Worm (Caenorhabditis elegans): ENCODE results near the gene srt-24.

The srt-24 gene

ce11 chrIV:719351-719750 is 11.5 kb downstream of the srt-24 start, which contains the start of gene Y55F3C.10:
Gene Y55F3C.10, minus strand, starts transcription at chrIV:719451.
- TF ChIP-seq klf-2 (GFP tag; conservative IDR thresholded peaks at IDR 0.05) (no peak), ztf-29 (GFP tag; IDR thresholded peaks at IDR 0.05) (no peak), tab-1 (GFP tag; IDR thresholded peaks at IDR 0.05) (no peak), ref-1 (GFP tag; conservative IDR thresholded peaks at IDR 0.05) (no peak), ztf-23 (GFP tag; IDR thresholded peaks at IDR 0.05) (no peak), cog-1 (tag; optimal IDR thresholded peaks at IDR 0.05) (no peak), med-1 (GFP tag; optimal IDR thresholded peaks at IDR 0.05; ENCODE audit: insufficient read depth) (no peak)

- TF ChIP-seq flt-1 (GFP tag; IDR thresholded peaks at IDR 0.05) (no peak), cog-1 (tag; optimal IDR thresholded peaks at IDR 0.05) (no peak), med-1 (GFP tag; optimal IDR thresholded peaks at IDR 0.05; ENCODE audit: insufficient read depth) (no peak), klf-2 (GFP tag; conservative IDR thresholded peaks at IDR 0.05) (no peak), ref-1 (GFP tag; conservative IDR thresholded peaks at IDR 0.05) (no peak), ztf-29 (GFP tag; IDR thresholded peaks at IDR 0.05) (no peak), T22C8.4 (GFP tag; IDR thresholded peaks at IDR 0.05) (no peak), ztf-23 (GFP tag; IDR thresholded peaks at IDR 0.05) (no peak), tab-1 (GFP tag; IDR thresholded peaks at IDR 0.05) (no peak)
Observed at ce11 chrIV:716323-716722, 14.5 kb downstream of the srt-24 start, which contains the start of gene clec-164. Gene clec-164, plus strand, starts transcription at chrIV:716623.

- no peak for TF ChIP-seq flt-1 (GFP tag; IDR thresholded peaks at IDR 0.05)
- no peak for TF ChIP-seq ztf-23 (GFP tag; IDR thresholded peaks at IDR 0.05)
Observed at ce11 chrIV:715433-715832, 15.4 kb downstream of the srt-24 start.

ce11 chrIV:707635-708034 is 23.2 kb downstream of the srt-24 start, which contains the start of gene cutl-26:
Gene cutl-26, minus strand, starts transcription at chrIV:707735.
- no peak for TF ChIP-seq ref-1 (GFP tag; conservative IDR thresholded peaks at IDR 0.05)
- TF ChIP-seq klf-2 (GFP tag; conservative IDR thresholded peaks at IDR 0.05) = no peak
- no peak for TF ChIP-seq ztf-23 (GFP tag; IDR thresholded peaks at IDR 0.05)
- no peak for TF ChIP-seq med-1 (GFP tag; optimal IDR thresholded peaks at IDR 0.05; ENCODE audit: insufficient read depth)
- TF ChIP-seq ztf-29 (GFP tag; IDR thresholded peaks at IDR 0.05) = no peak
- TF ChIP-seq flt-1 (GFP tag; IDR thresholded peaks at IDR 0.05) = no peak
- no peak for TF ChIP-seq cog-1 (tag; optimal IDR thresholded peaks at IDR 0.05)
- no peak for TF ChIP-seq tab-1 (GFP tag; IDR thresholded peaks at IDR 0.05)
- TF ChIP-seq T22C8.4 (GFP tag; IDR thresholded peaks at IDR 0.05) = no peak

- no peak for TF ChIP-seq med-1 (GFP tag; optimal IDR thresholded peaks at IDR 0.05; ENCODE audit: insufficient read depth)
- no peak for TF ChIP-seq ztf-23 (GFP tag; IDR thresholded peaks at IDR 0.05)
- TF ChIP-seq ztf-29 (GFP tag; IDR thresholded peaks at IDR 0.05) = no peak
- TF ChIP-seq flt-1 (GFP tag; IDR thresholded peaks at IDR 0.05) = no peak
- TF ChIP-seq ref-1 (GFP tag; conservative IDR thresholded peaks at IDR 0.05) = no peak
- TF ChIP-seq T22C8.4 (GFP tag; IDR thresholded peaks at IDR 0.05) = no peak
- TF ChIP-seq tab-1 (GFP tag; IDR thresholded peaks at IDR 0.05) = no peak
- no peak for TF ChIP-seq klf-2 (GFP tag; conservative IDR thresholded peaks at IDR 0.05)
- no peak for TF ChIP-seq cog-1 (tag; optimal IDR thresholded peaks at IDR 0.05)
Observed at ce11 chrIV:698304-698703, 32.5 kb downstream of the srt-24 start, which contains the start of gene Y55F3C.17. Gene Y55F3C.17, minus strand, starts transcription at chrIV:698404.

- TF ChIP-seq klf-2 (GFP tag; conservative IDR thresholded peaks at IDR 0.05) (no peak), flt-1 (GFP tag; IDR thresholded peaks at IDR 0.05) (no peak), ref-1 (GFP tag; conservative IDR thresholded peaks at IDR 0.05) (no peak), ztf-23 (GFP tag; IDR thresholded peaks at IDR 0.05) (no peak), T22C8.4 (GFP tag; IDR thresholded peaks at IDR 0.05) (no peak), cog-1 (tag; optimal IDR thresholded peaks at IDR 0.05) (no peak), med-1 (GFP tag; optimal IDR thresholded peaks at IDR 0.05; ENCODE audit: insufficient read depth) (no peak), ztf-29 (GFP tag; IDR thresholded peaks at IDR 0.05) (no peak), tab-1 (GFP tag; IDR thresholded peaks at IDR 0.05) (no peak)
Observed at ce11 chrIV:684748-685147, 46.1 kb downstream of the srt-24 start.

- TF ChIP-seq tab-1 (GFP tag; IDR thresholded peaks at IDR 0.05) = no peak
- TF ChIP-seq ztf-29 (GFP tag; IDR thresholded peaks at IDR 0.05) = no peak
- no peak for TF ChIP-seq cog-1 (tag; optimal IDR thresholded peaks at IDR 0.05)
- TF ChIP-seq T22C8.4 (GFP tag; IDR thresholded peaks at IDR 0.05) = no peak
- TF ChIP-seq ztf-23 (GFP tag; IDR thresholded peaks at IDR 0.05) = no peak
- TF ChIP-seq flt-1 (GFP tag; IDR thresholded peaks at IDR 0.05) = no peak
- TF ChIP-seq med-1 (GFP tag; optimal IDR thresholded peaks at IDR 0.05; ENCODE audit: insufficient read depth) = no peak
- no peak for TF ChIP-seq klf-2 (GFP tag; conservative IDR thresholded peaks at IDR 0.05)
- no peak for TF ChIP-seq ref-1 (GFP tag; conservative IDR thresholded peaks at IDR 0.05)
Observed at ce11 chrIV:684197-684596, 46.6 kb downstream of the srt-24 start, which contains the start of gene cutl-28. Gene cutl-28, plus strand, starts transcription at chrIV:684497.

ce11 chrIV:682726-683340 is 48.0 kb downstream of the srt-24 start:
- TF ChIP-seq med-1 (GFP tag; optimal IDR thresholded peaks at IDR 0.05; ENCODE audit: insufficient read depth) (peak; percentile 53), ref-1 (GFP tag; conservative IDR thresholded peaks at IDR 0.05) (peak; percentile 75), flt-1 (GFP tag; IDR thresholded peaks at IDR 0.05) (peak; percentile 94), ztf-23 (GFP tag; IDR thresholded peaks at IDR 0.05) (peak; percentile 89), ztf-29 (GFP tag; IDR thresholded peaks at IDR 0.05) (peak; percentile 79), tab-1 (GFP tag; IDR thresholded peaks at IDR 0.05) (peak; percentile 86), T22C8.4 (GFP tag; IDR thresholded peaks at IDR 0.05) (peak; percentile 79), klf-2 (GFP tag; conservative IDR thresholded peaks at IDR 0.05) (peak; percentile 88), cog-1 (tag; optimal IDR thresholded peaks at IDR 0.05) (peak; percentile 40)
